Worm (Caenorhabditis elegans): ENCODE data around the gene rgs-10.

Gene rgs-10

DNA sequence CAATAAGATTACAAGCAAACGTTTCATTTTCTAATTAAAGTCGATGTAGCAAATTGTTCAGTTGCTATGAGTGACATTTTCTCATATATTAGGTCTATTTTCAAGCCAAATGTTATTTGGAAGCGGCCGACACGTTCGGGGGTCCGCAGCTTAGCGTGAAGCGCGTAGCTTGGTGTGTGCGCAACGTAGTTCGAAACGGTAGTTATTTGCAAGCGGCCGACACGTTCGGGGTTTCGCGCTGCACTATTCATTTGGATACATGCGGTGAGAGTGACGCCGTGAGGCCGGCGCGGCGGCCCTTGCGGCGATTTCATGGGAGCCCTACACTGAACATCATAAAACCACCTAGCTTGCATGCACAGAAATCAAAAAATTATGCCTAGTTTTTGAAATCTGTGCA, 25.6 kb downstream of the rgs-10 start:
- TF ChIP-seq ceh-83 (GFP tag; optimal IDR thresholded peaks at IDR 0.05) (no peak), cnd-1 (tag; optimal IDR thresholded peaks at IDR 0.05) (no peak), nhr-28 (tag; optimal IDR thresholded peaks at IDR 0.05) (no peak), sem-2 (GFP tag; optimal IDR thresholded peaks at IDR 0.05) (no peak), elt-1 (tag; optimal IDR thresholded peaks at IDR 0.05; ENCODE audit: borderline replicate concordance, insufficient read depth) (no peak), unc-62 (GFP tag; optimal IDR thresholded peaks at IDR 0.05) (no peak), ham-2 (GFP tag; optimal IDR thresholded peaks at IDR 0.05) (no peak), ceh-39 (tag; optimal IDR thresholded peaks at IDR 0.05) (no peak)

DNA sequence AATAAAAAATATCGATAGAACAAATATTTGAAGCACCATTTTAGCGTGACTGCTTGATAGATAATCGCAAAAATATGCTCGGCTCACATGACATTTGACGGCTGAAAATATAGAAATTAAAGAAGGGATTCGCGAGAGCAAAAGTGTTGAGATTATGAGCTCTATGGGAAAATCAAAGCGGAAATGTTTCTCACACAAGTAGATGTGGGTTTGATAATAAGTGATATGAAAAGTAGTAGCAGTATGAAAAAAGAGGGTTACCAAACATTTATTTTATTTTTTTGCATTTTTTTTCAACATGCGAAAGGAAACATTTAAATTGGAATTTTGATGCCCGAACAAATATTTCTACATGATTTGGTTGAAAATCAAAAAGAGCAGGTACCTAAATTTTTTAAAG, 28.7 kb downstream of the rgs-10 start, which contains the start of gene iglr-1:
iglr-1 (minus strand) TSS at position 101 of the 400 bp plus-strand sequence.
- TF ChIP-seq lin-32 (GFP tag; optimal IDR thresholded peaks at IDR 0.05) (no peak), nhr-2 (tag; optimal IDR thresholded peaks at IDR 0.05) (no peak), sem-2 (GFP tag; optimal IDR thresholded peaks at IDR 0.05) (no peak), lsy-2 (tag; optimal IDR thresholded peaks at IDR 0.05) (no peak), drap-1 (GFP tag; optimal IDR thresholded peaks at IDR 0.05) (no peak), ham-2 (GFP tag; optimal IDR thresholded peaks at IDR 0.05) (no peak), hlh-1 (tag; optimal IDR thresholded peaks at IDR 0.05) (no peak), lin-13 (tag; optimal IDR thresholded peaks at IDR 0.05) (no peak), nhr-76 (tag; optimal IDR thresholded peaks at IDR 0.05) (no peak), bed-3 (GFP tag; optimal IDR thresholded peaks at IDR 0.05) (no peak), pha-4 (tag; optimal IDR thresholded peaks at IDR 0.05) (no peak), tbx-8 (GFP tag; optimal IDR thresholded peaks at IDR 0.05) (no peak), elt-3 (tag; optimal IDR thresholded peaks at IDR 0.05) (no peak)

DNA sequence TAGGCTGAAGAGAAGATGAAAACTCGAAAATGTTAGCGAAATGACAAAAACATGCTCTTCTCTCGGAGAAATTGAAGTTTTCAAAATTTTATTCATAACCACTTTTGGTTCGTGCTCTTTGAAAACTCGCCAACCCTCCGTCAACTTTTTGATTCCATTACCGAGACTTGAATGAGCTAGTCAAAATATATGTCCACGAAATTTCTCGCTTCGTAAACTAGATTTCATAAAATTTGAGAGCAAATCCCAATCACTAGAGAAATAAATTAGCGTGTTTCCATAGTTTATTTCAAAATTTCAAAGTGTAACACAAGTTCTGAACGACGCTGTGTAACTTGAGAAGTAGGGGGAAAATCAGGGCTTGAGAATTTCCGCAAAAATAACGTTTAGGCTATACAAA, 31.2 kb downstream of the rgs-10 start:
- TF ChIP-seq zip-8 (tag; optimal IDR thresholded peaks at IDR 0.05) = no peak
- TF ChIP-seq ces-1 (GFP tag; optimal IDR thresholded peaks at IDR 0.05) = peak; percentile 79
- no peak for TF ChIP-seq ceh-43 (GFP tag; optimal IDR thresholded peaks at IDR 0.05)

DNA sequence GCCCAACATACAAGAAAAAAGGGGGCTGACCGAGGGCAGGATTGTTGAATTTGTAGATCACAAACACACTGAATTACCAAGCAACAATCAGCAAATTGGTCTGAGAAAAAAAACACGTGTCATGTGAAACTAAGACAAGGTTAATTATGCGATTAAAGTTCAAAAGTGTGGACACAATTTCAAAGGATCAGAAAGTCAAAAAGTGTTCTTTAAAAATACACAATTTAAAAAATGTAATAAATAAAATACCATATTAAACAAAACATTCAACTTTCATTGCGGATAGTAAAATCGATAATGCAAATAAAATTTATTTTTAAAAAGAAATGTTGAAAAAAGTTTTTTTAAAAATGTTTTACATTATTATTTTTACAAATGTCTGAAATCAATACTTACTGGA, 36.5 kb downstream of the rgs-10 start, which contains the start of gene cutl-3:
cutl-3 (minus strand) TSS at position 101 of the 400 bp plus-strand sequence.
- no peak for TF ChIP-seq elt-3 (tag; optimal IDR thresholded peaks at IDR 0.05)
- no peak for TF ChIP-seq nhr-76 (tag; optimal IDR thresholded peaks at IDR 0.05)
- TF ChIP-seq ceh-39 (tag; optimal IDR thresholded peaks at IDR 0.05) = no peak
- TF ChIP-seq M03D4.4 (tag; optimal IDR thresholded peaks at IDR 0.05) = no peak
- no peak for TF ChIP-seq nhr-28 (tag; optimal IDR thresholded peaks at IDR 0.05)
- TF ChIP-seq zip-8 (tag; optimal IDR thresholded peaks at IDR 0.05) = no peak
- TF ChIP-seq nhr-237 (tag; optimal IDR thresholded peaks at IDR 0.05) = no peak
- no peak for TF ChIP-seq nhr-12 (tag; optimal IDR thresholded peaks at IDR 0.05)
- no peak for TF ChIP-seq flh-1 (GFP tag; optimal IDR thresholded peaks at IDR 0.05)
- no peak for TF ChIP-seq sem-2 (GFP tag; optimal IDR thresholded peaks at IDR 0.05)
- TF ChIP-seq mep-1 (tag; optimal IDR thresholded peaks at IDR 0.05) = no peak
- TF ChIP-seq bed-3 (GFP tag; optimal IDR thresholded peaks at IDR 0.05) = no peak
- TF ChIP-seq drap-1 (GFP tag; optimal IDR thresholded peaks at IDR 0.05) = no peak
- no peak for TF ChIP-seq unc-120 (tag; optimal IDR thresholded peaks at IDR 0.05; ENCODE audit: poor library complexity, severe bottlenecking)
- no peak for TF ChIP-seq ceh-83 (GFP tag; optimal IDR thresholded peaks at IDR 0.05)
- TF ChIP-seq pha-4 (tag; optimal IDR thresholded peaks at IDR 0.05) = no peak

DNA sequence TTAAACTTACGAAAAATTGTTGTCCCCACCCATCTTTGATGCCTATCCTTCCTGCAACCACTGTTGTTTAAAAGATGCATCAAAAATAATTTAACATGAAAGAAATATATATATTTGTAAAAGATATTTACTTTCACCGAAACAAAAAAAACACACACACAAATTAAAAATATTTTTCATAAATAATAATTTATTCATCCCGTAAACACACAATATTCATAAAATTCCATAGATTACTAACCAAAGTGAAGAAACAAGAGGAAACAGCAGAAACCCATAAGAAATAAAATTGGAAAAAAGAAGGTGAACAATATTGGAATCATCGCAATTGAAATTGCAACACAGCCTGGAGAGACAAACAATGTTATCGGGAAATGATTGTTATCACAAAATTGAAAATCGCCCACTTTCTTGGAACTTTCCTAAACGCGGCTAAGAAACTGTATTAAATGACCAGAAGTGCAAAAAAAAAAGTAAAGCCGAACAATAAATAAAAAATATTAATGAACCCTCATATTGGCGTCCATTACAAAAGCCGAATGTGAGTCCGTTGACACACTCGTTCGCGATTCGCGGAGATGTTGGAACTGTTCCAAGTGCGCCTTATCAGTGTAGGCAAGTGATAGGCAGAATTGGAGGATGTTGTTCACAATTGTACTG, 41.5 kb downstream of the rgs-10 start, which contains the start of gene slc-25A18.1:
slc-25A18.1 (minus strand) TSS at position 51 of the 660 bp plus-strand sequence.
- TF ChIP-seq ces-1 (GFP tag; optimal IDR thresholded peaks at IDR 0.05) (no peak), bed-3 (GFP tag; optimal IDR thresholded peaks at IDR 0.05) (no peak), nhr-237 (tag; optimal IDR thresholded peaks at IDR 0.05) (no peak), pha-4 (tag; optimal IDR thresholded peaks at IDR 0.05) (no peak), mab-5 (tag; optimal IDR thresholded peaks at IDR 0.05) (no peak)

DNA sequence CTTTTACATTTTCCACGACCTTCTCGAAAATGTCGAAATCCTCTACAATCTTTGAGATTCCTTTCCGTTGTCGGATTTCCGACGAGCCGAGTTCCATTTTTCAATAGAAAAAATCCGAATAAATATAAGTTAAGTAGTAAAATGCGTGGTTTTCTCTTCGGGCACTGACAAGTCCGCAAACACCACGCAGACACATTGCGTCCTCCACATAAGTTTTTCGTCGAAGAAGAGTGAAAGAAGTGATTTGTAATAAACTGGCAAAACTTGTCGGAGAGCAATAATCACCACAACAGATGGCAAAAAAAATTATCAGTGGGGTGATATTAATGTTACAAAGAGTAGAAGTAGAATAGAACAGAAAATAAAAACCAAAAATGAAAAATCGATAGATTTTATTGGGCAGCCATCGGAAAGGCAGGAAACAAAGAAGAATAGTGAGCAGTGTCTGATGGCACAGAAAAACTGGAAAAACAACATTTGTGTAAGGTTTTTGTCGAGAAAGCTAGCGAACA, 44.3 kb downstream of the rgs-10 start, which contains the start of gene ergi-2:
ergi-2 (minus strand) TSS at position 462 of the 512 bp plus-strand sequence.
- TF ChIP-seq blmp-1 (tag; optimal IDR thresholded peaks at IDR 0.05) (no peak), mep-1 (tag; optimal IDR thresholded peaks at IDR 0.05) (peak; percentile 30), ces-1 (GFP tag; optimal IDR thresholded peaks at IDR 0.05) (peak; percentile 16)

All from whole organism, mixed stage, embryonic.